Worm (Caenorhabditis elegans) whole organism, L3 larva: ENCODE measurements around the gene lgg-3.

Experiments
- ama-1 ChIP-seq: fragments of 150-350 bp; optimal IDR thresholded peaks from 2 replicates; lab custom pipeline; 2018
- ceh-82 ChIP-seq: fragments of 150-350 bp; optimal IDR thresholded peaks from 2 replicates; lab custom pipeline; 2014; ENCODE audit warnings: missing biosample characterization, missing genetic modification characterization
- daf-12 ChIP-seq: fragments of 150-350 bp; optimal IDR thresholded peaks from 2 replicates; lab custom pipeline; 2014; ENCODE audit warnings: missing biosample characterization, missing genetic modification reagents, missing genetic modification characterization
- elt-1 ChIP-seq: fragments of 150-350 bp; optimal IDR thresholded peaks from 2 replicates; lab custom pipeline; 2014; ENCODE audit warnings: missing biosample characterization, missing genetic modification characterization
- jun-1 ChIP-seq: fragments of 150-350 bp; optimal IDR thresholded peaks from 2 replicates; lab custom pipeline; 2014; ENCODE audit warnings: missing biosample characterization, missing genetic modification reagents, missing genetic modification characterization
- nhr-12 ChIP-seq: fragments of 150-350 bp; optimal IDR thresholded peaks from 2 replicates; lab custom pipeline; 2014; ENCODE audit warnings: missing biosample characterization, missing genetic modification characterization
- nhr-28 ChIP-seq: fragments of 150-350 bp; optimal IDR thresholded peaks from 2 replicates; lab custom pipeline; 2014; ENCODE audit warnings: missing biosample characterization, missing genetic modification characterization
- nhr-76 ChIP-seq: fragments of 150-350 bp; sonication (generic microtip); optimal IDR thresholded peaks from 5 replicates; lab custom pipeline; 2014; ENCODE audit warnings: missing biosample characterization, missing genetic modification characterization
- pqm-1 ChIP-seq: fragments of 150-350 bp; optimal IDR thresholded peaks from 2 replicates; lab custom pipeline; 2017; ENCODE audit warnings: missing biosample characterization, missing genetic modification characterization, inconsistent platforms
- skn-1 ChIP-seq: fragments of 150-350 bp; optimal IDR thresholded peaks from 2 replicates; lab custom pipeline; 2014; ENCODE audit warnings: missing biosample characterization, missing genetic modification characterization

ce11 chrIII:5710045-5710444, 12.2 kb upstream of the lgg-3 start, which contains the start of gene B0336.12:
- TF ChIP-seq elt-1 (tag; lab: Kevin White, UChicago) (no peak), skn-1 (tag; lab: Kevin White, UChicago) (no peak), ceh-82 (tag; lab: Kevin White, UChicago) (no peak), daf-12 (tag; lab: Kevin White, UChicago) (no peak), nhr-76 (tag; lab: Kevin White, UChicago) (no peak), jun-1 (tag; lab: Kevin White, UChicago) (no peak), nhr-28 (tag; lab: Kevin White, UChicago) (no peak), nhr-12 (no peak), pqm-1 (tag; lab: Kevin White, UChicago) (no peak), ama-1 (lab: Kevin White, UChicago) (no peak)
